Worm (Caenorhabditis elegans) whole organism, L1 larva: ENCODE data around the gene pqn-92.

ENCODE experiments used
- nhr-76 ChIP-seq: sonication (generic microtip); optimal IDR thresholded peaks from 2 replicates; lab custom pipeline; 2017; ENCODE audit warnings: missing biosample characterization, missing genetic modification characterization
- nhr-90 ChIP-seq: sonication (generic microtip); optimal IDR thresholded peaks from 2 replicates; lab custom pipeline; 2016; ENCODE audit warnings: mild to moderate bottlenecking, missing genetic modification characterization, missing compliant biosample characterization; ENCODE audit not compliant: poor library complexity
- skn-1 ChIP-seq: fragments of 150-350 bp; optimal IDR thresholded peaks from 2 replicates; lab custom pipeline; 2014; ENCODE audit warnings: missing biosample characterization, missing genetic modification characterization
- unc-130 ChIP-seq: fragments of 150-350 bp; optimal IDR thresholded peaks from 2 replicates; lab custom pipeline; 2017; ENCODE audit warnings: missing biosample characterization, missing genetic modification characterization, inconsistent platforms
- unc-30 ChIP-seq: sonication (generic microtip); optimal IDR thresholded peaks from 2 replicates; lab custom pipeline; 2017; ENCODE audit warnings: missing biosample characterization, missing genetic modification characterization
- ztf-4 ChIP-seq: fragments of 150-350 bp; optimal IDR thresholded peaks from 2 replicates; lab custom pipeline; 2014; ENCODE audit warnings: missing biosample characterization, missing genetic modification characterization

DNA sequence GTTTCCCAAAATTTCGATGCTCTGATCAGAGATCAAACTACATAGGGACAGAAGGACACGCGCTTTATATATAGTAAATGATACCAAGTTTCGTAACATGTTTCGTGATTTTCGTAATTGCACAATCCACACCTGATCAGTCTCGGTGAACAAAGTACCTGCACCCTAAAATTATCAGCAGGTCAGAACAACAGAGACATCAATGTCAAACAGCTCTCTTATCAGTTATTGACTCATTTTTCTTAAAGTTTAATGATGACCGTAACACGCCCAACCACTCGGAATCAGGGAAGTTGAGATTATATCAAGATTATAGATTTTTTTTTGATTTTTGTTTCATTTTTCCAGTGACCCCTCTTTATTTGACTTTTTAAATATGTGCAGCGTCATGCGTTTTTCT lies 9.9 kb downstream of the pqn-92 start:
- TF ChIP-seq ztf-4 (tag; lab: Kevin White, UChicago) (no peak), nhr-90 (tag; lab: Kevin White, UChicago) (no peak), skn-1 (no peak), nhr-76 (tag; lab: Kevin White, UChicago) (no peak), unc-130 (no peak), unc-30 (tag; lab: Kevin White, UChicago) (no peak)
